Worm (Caenorhabditis elegans): ENCODE results near the gene T11F8.5.

- TF ChIP-seq hlh-15 (tag; optimal IDR thresholded peaks at IDR 0.05): no peak
- no peak for TF ChIP-seq ttx-3 (tag; optimal IDR thresholded peaks at IDR 0.05)
- no peak for TF ChIP-seq nfya-1 (tag; optimal IDR thresholded peaks at IDR 0.05)
- no peak for TF ChIP-seq F13H6.1 (tag; optimal IDR thresholded peaks at IDR 0.05)
- TF ChIP-seq madf-2 (tag; optimal IDR thresholded peaks at IDR 0.05): no peak
Measured at ce11 chrIV:5494099-5494498, 11.3 kb downstream of the T11F8.5 start.
